Worm (Caenorhabditis elegans): ENCODE results near the gene ZK177.12.

ZK177.12 gene

DNA sequence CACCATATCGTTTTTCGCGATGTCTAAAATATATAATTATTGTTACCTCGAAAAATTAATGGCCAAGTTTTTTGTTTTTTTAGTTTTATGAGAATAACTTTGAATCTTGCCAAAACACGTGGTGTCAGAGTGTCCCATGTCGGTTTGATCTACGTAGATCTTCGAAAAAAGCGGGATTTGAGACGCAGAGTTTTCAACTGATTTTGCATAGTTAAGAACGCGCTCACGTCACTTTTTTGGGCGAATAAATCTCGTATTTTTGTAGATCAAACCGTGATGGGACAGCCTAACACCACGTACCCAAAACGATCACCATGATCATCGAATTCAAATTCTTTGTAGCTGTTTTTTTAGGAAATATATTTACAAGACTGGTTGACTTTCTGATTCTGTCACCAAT lies 24.0 kb upstream of the ZK177.12 start:
- TF ChIP-seq egl-27 (tag; optimal IDR thresholded peaks at IDR 0.05) (no peak), snpc-4 (tag; optimal IDR thresholded peaks at IDR 0.05) (no peak), F13H6.1 (tag; optimal IDR thresholded peaks at IDR 0.05) (no peak), blmp-1 (tag; optimal IDR thresholded peaks at IDR 0.05; ENCODE audit: insufficient read depth) (no peak), nhr-237 (tag; optimal IDR thresholded peaks at IDR 0.05) (no peak), nhr-23 (tag; optimal IDR thresholded peaks at IDR 0.05) (no peak)

DNA sequence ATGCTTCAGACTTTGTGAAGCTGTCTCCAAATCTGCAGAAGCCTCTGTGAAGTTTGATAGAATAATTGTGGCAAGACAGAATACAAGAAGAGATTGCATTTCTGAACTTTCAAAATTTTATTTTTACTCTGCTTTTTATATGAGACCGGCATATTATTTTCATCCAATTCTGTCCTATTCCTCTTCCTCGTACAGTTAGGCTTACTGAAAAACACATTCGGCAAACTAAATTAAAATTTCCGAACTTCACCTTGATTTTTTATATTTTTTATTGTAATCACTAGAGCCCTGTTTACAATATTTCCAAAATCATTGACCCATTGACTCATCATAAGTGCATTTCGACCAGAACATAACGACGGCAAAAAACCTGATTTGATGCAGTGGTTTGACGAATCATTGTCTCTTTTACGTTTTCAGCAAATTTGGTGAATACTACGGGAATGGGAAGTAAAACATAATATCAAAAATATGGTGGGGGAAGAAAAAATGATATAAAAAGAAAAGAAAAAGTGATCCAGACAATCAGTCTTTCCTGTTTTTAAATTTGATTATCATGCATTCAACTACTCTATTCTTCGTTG lies 23.3 kb upstream of the ZK177.12 start, which contains the start of the genes suex-1 and F12A10.9:
suex-1 (minus strand) TSS at position 101 of the 584 bp plus-strand sequence.
F12A10.9 (plus strand) TSS at position 534 of the 584 bp plus-strand sequence.
- no peak for TF ChIP-seq nhr-10 (tag; optimal IDR thresholded peaks at IDR 0.05)
- TF ChIP-seq sem-4 (tag; optimal IDR thresholded peaks at IDR 0.05) = no peak
- TF ChIP-seq ceh-16 (tag; optimal IDR thresholded peaks at IDR 0.05) = no peak
- TF ChIP-seq nhr-21 (tag; optimal IDR thresholded peaks at IDR 0.05) = no peak
- no peak for TF ChIP-seq blmp-1 (tag; optimal IDR thresholded peaks at IDR 0.05; ENCODE audit: insufficient read depth)
- TF ChIP-seq unc-39 (tag; optimal IDR thresholded peaks at IDR 0.05) = no peak

DNA sequence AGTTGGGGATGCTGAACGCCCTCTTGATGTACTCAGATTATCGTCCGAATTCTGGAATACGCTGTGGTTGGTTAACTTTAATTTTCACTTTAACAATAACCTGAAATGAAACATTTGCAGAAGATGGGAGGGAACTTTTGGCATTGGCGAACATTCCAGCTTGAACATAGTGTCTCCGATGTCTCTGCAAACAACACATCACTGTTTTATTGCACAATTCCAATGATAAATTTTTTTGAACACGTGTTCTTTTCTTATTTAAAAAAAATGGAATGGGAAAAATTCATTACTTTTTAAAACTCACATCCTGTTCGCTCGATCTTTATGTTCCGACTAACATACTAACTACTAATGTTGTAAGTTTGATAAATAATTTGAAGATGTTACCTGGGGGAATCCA lies 21.0 kb upstream of the ZK177.12 start, which contains the start of gene fzy-1:
fzy-1 (plus strand) TSS at position 301 of the 400 bp plus-strand sequence.
- TF ChIP-seq gmeb-1 (tag; optimal IDR thresholded peaks at IDR 0.05) (no peak), unc-39 (tag; optimal IDR thresholded peaks at IDR 0.05) (no peak), F13H6.1 (tag; optimal IDR thresholded peaks at IDR 0.05) (no peak), ztf-4 (tag; optimal IDR thresholded peaks at IDR 0.05) (no peak), dmd-4 (tag; optimal IDR thresholded peaks at IDR 0.05) (no peak), crh-2 (tag; optimal IDR thresholded peaks at IDR 0.05) (no peak), ztf-1 (GFP tag; conservative IDR thresholded peaks at IDR 0.05) (no peak), elt-1 (tag; optimal IDR thresholded peaks at IDR 0.05) (no peak), ceh-82 (tag; optimal IDR thresholded peaks at IDR 0.05) (no peak), zag-1 (tag; optimal IDR thresholded peaks at IDR 0.05) (no peak), mab-5 (tag; optimal IDR thresholded peaks at IDR 0.05) (no peak), lin-11 (tag; optimal IDR thresholded peaks at IDR 0.05) (no peak), nhr-12 (tag; optimal IDR thresholded peaks at IDR 0.05) (no peak)

DNA sequence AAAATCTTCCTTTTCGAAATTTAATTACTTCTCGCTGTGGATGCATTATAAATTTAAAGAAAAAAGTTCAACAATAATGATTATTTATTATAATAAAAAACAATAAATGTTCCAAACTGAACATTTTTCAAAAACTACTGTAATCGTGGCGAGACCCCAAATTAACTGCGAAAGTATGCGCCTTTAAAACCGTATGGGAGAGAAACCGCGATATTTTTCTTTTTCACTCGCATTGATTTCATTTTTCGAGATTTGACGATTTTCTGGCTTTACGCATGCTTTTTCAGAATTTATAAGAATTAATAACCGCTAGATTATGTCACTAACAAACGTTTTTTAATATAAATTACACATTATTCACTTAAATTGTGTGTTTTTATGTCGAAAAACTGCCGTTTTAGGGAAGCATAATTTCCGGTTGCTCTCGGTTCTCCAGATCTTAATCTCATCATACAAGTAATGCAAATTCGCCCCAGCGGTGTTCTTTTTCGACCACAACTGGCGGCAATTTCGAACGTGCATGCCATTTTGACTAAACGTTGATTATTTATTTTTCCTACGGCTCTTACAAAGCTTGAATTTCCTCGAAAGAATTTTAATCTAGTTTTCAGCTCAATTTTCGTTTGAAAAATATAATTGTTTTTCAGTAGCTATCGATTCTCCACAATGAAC lies 20.4 kb upstream of the ZK177.12 start, which contains the start of gene F12A10.8:
F12A10.8 (minus strand) TSS at position 79 of the 672 bp plus-strand sequence.
- TF ChIP-seq C34F6.9 (tag; optimal IDR thresholded peaks at IDR 0.05) (peak; percentile 33), crh-2 (tag; optimal IDR thresholded peaks at IDR 0.05) (no peak), nhr-129 (tag; optimal IDR thresholded peaks at IDR 0.05) (peak; percentile 35), snpc-4 (tag; optimal IDR thresholded peaks at IDR 0.05) (no peak), lsy-2 (tag; optimal IDR thresholded peaks at IDR 0.05) (peak in 1 of 2 experiments; percentile 49), mab-5 (tag; optimal IDR thresholded peaks at IDR 0.05) (no peak), lin-39 (tag; optimal IDR thresholded peaks at IDR 0.05) (no peak), sma-3 (GFP tag; optimal IDR thresholded peaks at IDR 0.05) (no peak), gmeb-1 (tag; optimal IDR thresholded peaks at IDR 0.05) (peak; percentile 70), peb-1 (tag; optimal IDR thresholded peaks at IDR 0.05) (no peak), ceh-16 (tag; optimal IDR thresholded peaks at IDR 0.05) (no peak), elt-1 (tag; optimal IDR thresholded peaks at IDR 0.05) (no peak)

DNA sequence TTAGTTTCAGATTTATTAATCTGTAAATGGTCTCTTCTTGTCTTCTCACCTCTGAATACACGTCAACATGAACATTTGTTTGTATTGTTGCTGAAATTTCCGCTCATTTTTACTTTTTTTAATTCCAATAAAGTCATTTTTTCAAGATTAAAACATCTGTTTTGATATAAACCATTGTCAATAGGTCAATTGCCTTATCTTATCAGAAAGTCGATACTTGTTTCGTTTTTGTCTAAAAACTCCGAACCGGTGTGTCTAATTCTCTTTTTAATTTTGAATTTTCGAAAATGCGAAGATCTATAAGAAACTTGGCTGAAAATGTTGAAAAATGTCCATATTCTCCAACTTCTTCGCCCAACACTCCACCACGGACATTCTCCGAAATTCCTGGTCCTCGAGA lies 17.8 kb upstream of the ZK177.12 start, which contains the start of gene cyp-44A1:
cyp-44A1 (plus strand) TSS at position 285 of the 400 bp plus-strand sequence.
- TF ChIP-seq fos-1 (tag; optimal IDR thresholded peaks at IDR 0.05) (peak; percentile 2), nhr-129 (tag; optimal IDR thresholded peaks at IDR 0.05) (no peak)

DNA sequence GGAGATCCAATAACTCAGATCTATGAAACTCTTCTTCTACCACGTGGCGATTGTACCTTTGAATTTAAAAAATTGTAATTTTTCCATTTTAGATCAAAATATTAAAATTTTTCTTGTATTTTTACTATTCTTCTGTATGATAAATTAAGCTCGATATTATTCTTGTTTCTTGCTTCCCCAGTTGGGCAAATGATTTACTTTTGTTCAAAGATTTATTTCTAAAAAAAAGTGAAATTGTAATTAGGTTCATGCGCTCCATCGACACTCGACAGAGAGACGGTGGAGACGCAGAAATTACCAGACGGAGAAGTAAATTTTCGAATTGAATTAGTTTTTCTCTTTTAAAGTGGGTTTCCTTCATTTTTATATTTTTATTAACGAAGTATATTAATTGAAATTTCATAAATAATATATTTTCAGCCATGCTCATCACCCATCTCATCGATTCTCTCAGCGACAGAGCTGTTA lies 15.7 kb upstream of the ZK177.12 start, which contains the start of gene npp-24:
npp-24 (plus strand) TSS at position 51 of the 468 bp plus-strand sequence.
- no peak for TF ChIP-seq elt-3 (tag; optimal IDR thresholded peaks at IDR 0.05)
- TF ChIP-seq blmp-1 (tag; optimal IDR thresholded peaks at IDR 0.05; ENCODE audit: insufficient read depth) = peak; percentile 49
- peak; percentile 10 for TF ChIP-seq C34F6.9 (tag; optimal IDR thresholded peaks at IDR 0.05)
- TF ChIP-seq unc-62 (GFP tag; optimal IDR thresholded peaks at IDR 0.05) = no peak
- TF ChIP-seq sma-9 (GFP tag; optimal IDR thresholded peaks at IDR 0.05) = no peak
- no peak for TF ChIP-seq sma-9 (tag; optimal IDR thresholded peaks at IDR 0.05)
- no peak for TF ChIP-seq crh-2 (tag; optimal IDR thresholded peaks at IDR 0.05)
- peak; percentile 13 for TF ChIP-seq unc-55 (GFP tag; optimal IDR thresholded peaks at IDR 0.05)
- TF ChIP-seq sma-3 (GFP tag; optimal IDR thresholded peaks at IDR 0.05) = no peak
- no peak for TF ChIP-seq aly-2 (tag; optimal IDR thresholded peaks at IDR 0.05)
- TF ChIP-seq nhr-12 (tag; optimal IDR thresholded peaks at IDR 0.05) = no peak
- TF ChIP-seq ama-1 (optimal IDR thresholded peaks at IDR 0.05) = no peak
- TF ChIP-seq dmd-4 (tag; optimal IDR thresholded peaks at IDR 0.05) = no peak
- peak in 1 of 2 experiments; percentile 38 for TF ChIP-seq lsy-2 (tag; optimal IDR thresholded peaks at IDR 0.05)
- TF ChIP-seq peb-1 (tag; optimal IDR thresholded peaks at IDR 0.05) = no peak
- no peak for TF ChIP-seq nhr-129 (tag; optimal IDR thresholded peaks at IDR 0.05)
- no peak for TF ChIP-seq ceh-16 (tag; optimal IDR thresholded peaks at IDR 0.05)
- no peak for TF ChIP-seq mbf-1 (tag; optimal IDR thresholded peaks at IDR 0.05)
- no peak for TF ChIP-seq lin-11 (tag; optimal IDR thresholded peaks at IDR 0.05)
- no peak for TF ChIP-seq sem-4 (tag; optimal IDR thresholded peaks at IDR 0.05)
- no peak for TF ChIP-seq skn-1 (tag; optimal IDR thresholded peaks at IDR 0.05)

All from whole organism, L2 larva.